Fruit fly (Drosophila melanogaster) whole organism, pupa: ENCODE measurements around the gene form3.
A peak's percentile ranks its signal among the peaks of the same experiment; 100 is the strongest.

Source experiments
- CG10348 ChIP-seq: fragments of 200-800 bp; sonication (Bioruptor generic); IDR thresholded peaks from 2 replicates; pipeline ENCODE4 v1.3.6; 2022; ENCODE audit warnings: missing biosample characterization, missing genetic modification characterization
- CG12605 ChIP-seq: fragments of 200-800 bp; sonication (Bioruptor generic); IDR thresholded peaks from 2 replicates; pipeline ENCODE4 v1.3.6; 2022; ENCODE audit warnings: missing biosample characterization, missing genetic modification characterization
- CG13204 ChIP-seq: fragments of 200-800 bp; sonication (Bioruptor generic); optimal IDR thresholded peaks from 2 replicates; lab custom pipeline; 2018; ENCODE audit warnings: missing biosample characterization, mild to moderate bottlenecking, missing genetic modification characterization, moderate library complexity
- CG14655 ChIP-seq: fragments of 200-800 bp; sonication (Bioruptor generic); optimal IDR thresholded peaks from 3 replicates; lab custom pipeline; 2017; ENCODE audit warnings: mild to moderate bottlenecking, missing biosample characterization, missing genetic modification reagents, missing genetic modification characterization
- CG15710 ChIP-seq: fragments of 200-800 bp; sonication (Bioruptor generic); optimal IDR thresholded peaks from 2 replicates; lab custom pipeline; 2018; ENCODE audit warnings: missing biosample characterization, mild to moderate bottlenecking, missing genetic modification characterization, moderate library complexity
- CG17806 ChIP-seq: fragments of 200-800 bp; sonication (Bioruptor generic); optimal IDR thresholded peaks from 2 replicates; lab custom pipeline; 2018; ENCODE audit warnings: missing biosample characterization, mild to moderate bottlenecking, missing genetic modification characterization, moderate library complexity
- CG32121 ChIP-seq: fragments of 200-800 bp; sonication (Bioruptor generic); IDR thresholded peaks from 2 replicates; pipeline ENCODE4 v1.3.6; 2022; ENCODE audit warnings: missing biosample characterization, missing genetic modification characterization
- CG34367 ChIP-seq: fragments of 200-800 bp; sonication (Bioruptor generic); optimal IDR thresholded peaks from 2 replicates; lab custom pipeline; 2018; ENCODE audit warnings: missing biosample characterization, mild to moderate bottlenecking, missing genetic modification characterization
- CG4496 ChIP-seq: fragments of 200-800 bp; sonication (Bioruptor generic); IDR thresholded peaks from 3 replicates; pipeline ENCODE4 v1.3.6; 2022; ENCODE audit warnings: missing biosample characterization, missing genetic modification characterization
- CG8159 ChIP-seq: fragments of 200-800 bp; sonication (Bioruptor generic); optimal IDR thresholded peaks from 3 replicates; lab custom pipeline; 2018; ENCODE audit warnings: missing biosample characterization, mild to moderate bottlenecking, missing genetic modification characterization, moderate library complexity
- CG8301 ChIP-seq: fragments of 200-800 bp; sonication (Bioruptor generic); optimal IDR thresholded peaks from 2 replicates; lab custom pipeline; 2018; ENCODE audit warnings: missing biosample characterization, mild to moderate bottlenecking, missing genetic modification characterization
- CG9948 ChIP-seq: fragments of 200-800 bp; sonication (Bioruptor generic); optimal IDR thresholded peaks from 2 replicates; lab custom pipeline; 2018; ENCODE audit warnings: missing biosample characterization, mild to moderate bottlenecking, missing genetic modification characterization, moderate library complexity
- D1 ChIP-seq: fragments of 200-800 bp; sonication (Bioruptor generic); optimal IDR thresholded peaks from 2 replicates; lab custom pipeline; 2018; ENCODE audit warnings: missing biosample characterization, mild to moderate bottlenecking, missing genetic modification characterization, moderate library complexity
- EcR ChIP-seq: fragments of 200-800 bp; sonication (Bioruptor generic); optimal IDR thresholded peaks from 3 replicates; lab custom pipeline; 2019; ENCODE audit warnings: missing biosample characterization, missing genetic modification characterization, mild to moderate bottlenecking, moderate library complexity, missing genetic modification reagents
- Ets98B ChIP-seq: fragments of 200-800 bp; sonication (Bioruptor generic); IDR thresholded peaks from 2 replicates; pipeline ENCODE4 v1.3.6; 2022; ENCODE audit warnings: missing biosample characterization, missing genetic modification characterization
- Pif1A ChIP-seq: fragments of 200-800 bp; sonication (Bioruptor generic); optimal IDR thresholded peaks from 3 replicates; lab custom pipeline; 2016; ENCODE audit warnings: missing biosample characterization, missing genetic modification characterization
- Pif1B ChIP-seq: fragments of 200-800 bp; sonication (Bioruptor generic); optimal IDR thresholded peaks from 3 replicates; lab custom pipeline; 2016; ENCODE audit warnings: missing biosample characterization, missing genetic modification characterization
- Snoo ChIP-seq: fragments of 200-800 bp; sonication (Bioruptor generic); optimal IDR thresholded peaks from 3 replicates; lab custom pipeline; 2017; ENCODE audit warnings: missing biosample characterization, mild to moderate bottlenecking, missing genetic modification characterization, inconsistent platforms
- fd96Ca ChIP-seq: fragments of 200-800 bp; sonication (Bioruptor generic); IDR thresholded peaks from 3 replicates; pipeline ENCODE4 v1.3.6; 2022; ENCODE audit warnings: missing biosample characterization, missing genetic modification characterization
- gl ChIP-seq: fragments of 200-800 bp; sonication (Bioruptor generic); optimal IDR thresholded peaks from 2 replicates; lab custom pipeline; 2018; ENCODE audit warnings: missing biosample characterization, mild to moderate bottlenecking, missing genetic modification characterization
- rn ChIP-seq: fragments of 200-800 bp; sonication (Bioruptor generic); IDR thresholded peaks from 2 replicates; pipeline ENCODE4 v1.3.6; 2022; ENCODE audit warnings: missing biosample characterization, missing genetic modification characterization

The form3 gene

dm6 chr3L:7150850-7151249, 56.2 kb downstream of the form3 start:
- TF ChIP-seq D1 (peak; percentile 41), CG12605 (peak; percentile 90), CG10348 (peak; percentile 48; the same call in 1 of the 2 replicates), CG15710 (tag; lab: Kevin White, UChicago) (peak; percentile 82), EcR (GFP tag; lab: Kevin White, UChicago) (no peak), Pif1A (GFP tag; lab: Kevin White, UChicago) (peak; percentile 82), CG13204 (GFP tag; lab: Kevin White, UChicago) (peak; percentile 48), Pif1B (GFP tag; lab: Kevin White, UChicago) (peak; percentile 69), CG17806 (tag; lab: Kevin White, UChicago) (peak; percentile 86), Snoo (tag; lab: Kevin White, UChicago) (peak; percentile 8), CG4496 (GFP tag; lab: Robert Waterston, UW) (peak; percentile 95), CG8301 (peak; percentile 90), CG32121 (GFP tag; lab: Robert Waterston, UW) (peak; percentile 85), gl (tag; lab: Kevin White, UChicago) (peak; percentile 75), CG9948 (tag; lab: Kevin White, UChicago) (peak; percentile 81), CG34367 (tag; lab: Kevin White, UChicago) (peak; percentile 76), fd96Ca (peak; percentile 90), CG14655 (GFP tag; lab: Kevin White, UChicago) (peak; percentile 90), rn (peak; percentile 77), Ets98B (GFP tag; lab: Robert Waterston, UW) (peak; percentile 90), CG8159 (peak; percentile 82)

- TF ChIP-seq CG17806 (tag; lab: Kevin White, UChicago) (peak; percentile 44), CG8159 (peak; percentile 45), CG4496 (GFP tag; lab: Robert Waterston, UW) (peak; percentile 85; the same call in 2 of the 3 replicates), gl (tag; lab: Kevin White, UChicago) (no peak), fd96Ca (peak; percentile 68), Ets98B (GFP tag; lab: Robert Waterston, UW) (peak; percentile 83), Pif1B (GFP tag; lab: Kevin White, UChicago) (peak; percentile 47), CG34367 (tag; lab: Kevin White, UChicago) (no peak), Pif1A (GFP tag; lab: Kevin White, UChicago) (peak; percentile 55), D1 (no peak), CG15710 (tag; lab: Kevin White, UChicago) (peak; percentile 15), CG14655 (GFP tag; lab: Kevin White, UChicago) (peak; percentile 72), Snoo (tag; lab: Kevin White, UChicago) (no peak), CG9948 (tag; lab: Kevin White, UChicago) (peak; percentile 53), CG32121 (GFP tag; lab: Robert Waterston, UW) (peak; percentile 75), CG12605 (peak; percentile 70), CG8301 (peak; percentile 63), rn (peak; percentile 50; the same call in 1 of the 2 replicates)
Observed at dm6 chr3L:7151521-7152465, 57.2 kb downstream of the form3 start.

- TF ChIP-seq CG13204 (GFP tag; lab: Kevin White, UChicago): peak; percentile 46
- TF ChIP-seq gl (tag; lab: Kevin White, UChicago): peak; percentile 49
- TF ChIP-seq Ets98B (GFP tag; lab: Robert Waterston, UW): peak; percentile 39
- peak; percentile 46 for TF ChIP-seq Snoo (tag; lab: Kevin White, UChicago)
- no peak for TF ChIP-seq fd96Ca
- peak; percentile 87 for TF ChIP-seq CG8159
- peak; percentile 82 for TF ChIP-seq Pif1A (GFP tag; lab: Kevin White, UChicago)
- peak; percentile 76 for TF ChIP-seq CG8301
- TF ChIP-seq EcR (GFP tag; lab: Kevin White, UChicago): no peak
- peak; percentile 57 for TF ChIP-seq Pif1B (GFP tag; lab: Kevin White, UChicago)
- no peak for TF ChIP-seq rn
- TF ChIP-seq CG15710 (tag; lab: Kevin White, UChicago): peak; percentile 80
- TF ChIP-seq CG10348: no peak
- TF ChIP-seq CG9948 (tag; lab: Kevin White, UChicago): peak; percentile 75
- peak; percentile 58; the same call in 2 of the 3 replicates for TF ChIP-seq CG4496 (GFP tag; lab: Robert Waterston, UW)
- peak; percentile 50 for TF ChIP-seq CG32121 (GFP tag; lab: Robert Waterston, UW)
- TF ChIP-seq CG14655 (GFP tag; lab: Kevin White, UChicago): peak; percentile 80
- TF ChIP-seq CG34367 (tag; lab: Kevin White, UChicago): peak; percentile 63
- TF ChIP-seq CG12605: no peak
- peak; percentile 82 for TF ChIP-seq CG17806 (tag; lab: Kevin White, UChicago)
- peak; percentile 39 for TF ChIP-seq D1
Observed at dm6 chr3L:7153634-7154033, 59.0 kb downstream of the form3 start.

dm6 chr3L:7154249-7154648, 59.6 kb downstream of the form3 start:
- TF ChIP-seq CG8159: no peak
- TF ChIP-seq gl (tag; lab: Kevin White, UChicago): no peak
- TF ChIP-seq CG4496 (GFP tag; lab: Robert Waterston, UW): no peak
- no peak for TF ChIP-seq CG15710 (tag; lab: Kevin White, UChicago)
- TF ChIP-seq Pif1B (GFP tag; lab: Kevin White, UChicago): no peak
- no peak for TF ChIP-seq Snoo (tag; lab: Kevin White, UChicago)
- no peak for TF ChIP-seq CG12605
- no peak for TF ChIP-seq CG17806 (tag; lab: Kevin White, UChicago)
- TF ChIP-seq Ets98B (GFP tag; lab: Robert Waterston, UW): no peak
- no peak for TF ChIP-seq rn
- TF ChIP-seq CG32121 (GFP tag; lab: Robert Waterston, UW): no peak
- no peak for TF ChIP-seq CG13204 (GFP tag; lab: Kevin White, UChicago)
- no peak for TF ChIP-seq CG14655 (GFP tag; lab: Kevin White, UChicago)
- no peak for TF ChIP-seq Pif1A (GFP tag; lab: Kevin White, UChicago)
- TF ChIP-seq CG10348: no peak
- no peak for TF ChIP-seq CG9948 (tag; lab: Kevin White, UChicago)
- no peak for TF ChIP-seq fd96Ca
